Worm (Caenorhabditis elegans): ENCODE results near the gene unc-41.

- TF ChIP-seq snpc-4 (GFP tag; optimal IDR thresholded peaks at IDR 0.05) (no peak), snpc-4 (tag; optimal IDR thresholded peaks at IDR 0.05) (no peak), lin-26 (GFP tag; IDR thresholded peaks at IDR 0.05) (no peak), ztf-18 (tag; optimal IDR thresholded peaks at IDR 0.05) (no peak), akir-1 (GFP tag; optimal IDR thresholded peaks at IDR 0.05) (no peak), F57A8.1 (GFP tag; optimal IDR thresholded peaks at IDR 0.05) (no peak), snpc-1.1 (tag; optimal IDR thresholded peaks at IDR 0.05; ENCODE audit: insufficient read depth) (no peak), ama-1 (optimal IDR thresholded peaks at IDR 0.05) (no peak), ama-1 (GFP tag; optimal IDR thresholded peaks at IDR 0.05) (no peak), unc-62 (GFP tag; optimal IDR thresholded peaks at IDR 0.05) (no peak), Y53G8AR.9 (GFP tag; conservative IDR thresholded peaks at IDR 0.05) (no peak), ceh-100 (GFP tag; IDR thresholded peaks at IDR 0.05) (no peak)
Observed at ce11 chrV:10012639-10013038, 36.6 kb upstream of the unc-41 start.

Data from whole organism, young adult.